Worm (Caenorhabditis elegans): ENCODE results near the gene atn-1.
A peak's percentile ranks its signal among the peaks of the same experiment; 100 is the strongest.
"Not testable (repeated sequence)": the region's sequence is repeated elsewhere in the genome, so short reads cannot be mapped to it uniquely, and the experiment has no call there.

- not testable (repeated sequence) for TF ChIP-seq flt-1 (GFP tag; IDR thresholded peaks at IDR 0.05); tbx-37 (GFP tag; conservative IDR thresholded peaks at IDR 0.05); tbx-11 (GFP tag; IDR thresholded peaks at IDR 0.05); ama-1 (optimal IDR thresholded peaks at IDR 0.05); ceh-13 (GFP tag; optimal IDR thresholded peaks at IDR 0.05); hmbx-1 (tag; optimal IDR thresholded peaks at IDR 0.05); pes-1 (GFP tag; IDR thresholded peaks at IDR 0.05); ets-7 (tag; optimal IDR thresholded peaks at IDR 0.05); hmg-4 (GFP tag; optimal IDR thresholded peaks at IDR 0.05); sea-1 (GFP tag; conservative IDR thresholded peaks at IDR 0.05); tra-4 (tag; optimal IDR thresholded peaks at IDR 0.05)
- TF ChIP-seq hnd-1 (tag; optimal IDR thresholded peaks at IDR 0.05) (peak; percentile 66), ceh-36 (tag; optimal IDR thresholded peaks at IDR 0.05) (peak; percentile 48)
These were observed 31.8 kb downstream of the atn-1 start for ce11 chrV:12509922-12510582.

Data from whole organism, early embryonic.